Fruit fly (Drosophila melanogaster) whole organism, embryonic: ENCODE results near the gene Sec8.

Source experiments
- Abd-B ChIP-seq: fragments of 200-800 bp; sonication (Bioruptor generic); optimal IDR thresholded peaks from 2 replicates; lab custom pipeline; 2018; ENCODE audit warnings: missing biosample characterization, mild to moderate bottlenecking, missing genetic modification characterization, moderate library complexity
- Atf3 ChIP-seq: fragments of 200-800 bp; sonication (Bioruptor generic); optimal IDR thresholded peaks from 3 replicates; lab custom pipeline; 2016; ENCODE audit warnings: missing biosample characterization, missing genetic modification characterization
- Atf6 ChIP-seq: fragments of 200-800 bp; sonication (Bioruptor generic); IDR thresholded peaks from 2 replicates; pipeline ENCODE4 v1.3.6; 2022; ENCODE audit warnings: missing biosample characterization, missing genetic modification characterization
- Bgb ChIP-seq: fragments of 200-800 bp; sonication (Bioruptor generic); IDR thresholded peaks from 2 replicates; pipeline ENCODE4 v1.3.6; 2022; ENCODE audit warnings: missing biosample characterization, missing genetic modification characterization; ENCODE audit not compliant: partially characterized antibody
- CG10267 ChIP-seq: fragments of 200-800 bp; sonication (Bioruptor generic); optimal IDR thresholded peaks from 2 replicates; lab custom pipeline; 2018; ENCODE audit warnings: missing biosample characterization, mild to moderate bottlenecking, missing genetic modification characterization, moderate library complexity
- CG11696 ChIP-seq: fragments of 200-800 bp; sonication (Bioruptor generic); IDR thresholded peaks from 2 replicates; pipeline ENCODE4 v1.3.6; 2022; ENCODE audit warnings: missing biosample characterization, missing genetic modification characterization
- CG12769 ChIP-seq: fragments of 200-800 bp; sonication (Bioruptor generic); optimal IDR thresholded peaks from 2 replicates; lab custom pipeline; 2019; ENCODE audit warnings: missing biosample characterization, mild to moderate bottlenecking, missing genetic modification characterization, moderate library complexity
- CG12942 ChIP-seq: fragments of 200-800 bp; sonication (Bioruptor generic); optimal IDR thresholded peaks from 3 replicates; lab custom pipeline; 2016; ENCODE audit warnings: missing biosample characterization, missing genetic modification characterization
- CG13123 ChIP-seq: fragments of 200-800 bp; sonication (Bioruptor generic); optimal IDR thresholded peaks from 2 replicates; lab custom pipeline; 2016; ENCODE audit warnings: missing biosample characterization, missing genetic modification characterization
- CG13424 ChIP-seq: fragments of 200-800 bp; sonication (Bioruptor generic); optimal IDR thresholded peaks from 2 replicates; lab custom pipeline; 2019; ENCODE audit warnings: missing biosample characterization, mild to moderate bottlenecking, missing genetic modification characterization, moderate library complexity
- CG16813 ChIP-seq: fragments of 200-800 bp; sonication (Bioruptor generic); IDR thresholded peaks from 3 replicates; pipeline ENCODE4 v1.3.6; 2022; ENCODE audit warnings: missing biosample characterization, missing genetic modification characterization; ENCODE audit not compliant: partially characterized antibody
- CG33213 ChIP-seq: fragments of 200-800 bp; sonication (Bioruptor generic); optimal IDR thresholded peaks from 3 replicates; lab custom pipeline; 2016; ENCODE audit warnings: missing biosample characterization, missing genetic modification characterization
- CG34224 ChIP-seq: fragments of 200-800 bp; sonication (Bioruptor generic); IDR thresholded peaks from 3 replicates; pipeline ENCODE4 v1.3.6; 2022; ENCODE audit warnings: missing biosample characterization, missing genetic modification characterization; ENCODE audit not compliant: partially characterized antibody
- CG3847 ChIP-seq: fragments of 200-800 bp; sonication (Bioruptor generic); IDR thresholded peaks from 2 replicates; pipeline ENCODE4 v1.3.6; 2022; ENCODE audit warnings: missing biosample characterization, missing genetic modification characterization
- CG4282 ChIP-seq: fragments of 200-800 bp; sonication (Bioruptor generic); optimal IDR thresholded peaks from 2 replicates; lab custom pipeline; 2016; ENCODE audit warnings: missing biosample characterization, missing genetic modification characterization
- CG4424 ChIP-seq: fragments of 200-800 bp; sonication (Bioruptor generic); optimal IDR thresholded peaks from 3 replicates; lab custom pipeline; 2016; ENCODE audit warnings: missing biosample characterization, missing genetic modification characterization
- CG4854 ChIP-seq: fragments of 200-800 bp; sonication (Bioruptor generic); optimal IDR thresholded peaks from 2 replicates; lab custom pipeline; 2016; ENCODE audit warnings: missing biosample characterization, missing genetic modification characterization, inconsistent platforms
- CG5180 ChIP-seq: fragments of 200-800 bp; sonication (Bioruptor generic); optimal IDR thresholded peaks from 3 replicates; lab custom pipeline; 2017; ENCODE audit warnings: missing biosample characterization, missing genetic modification characterization, mild to moderate bottlenecking, moderate library complexity, missing genetic modification reagents
- CG6254 ChIP-seq: fragments of 200-800 bp; sonication (Bioruptor generic); optimal IDR thresholded peaks from 3 replicates; lab custom pipeline; 2017; ENCODE audit warnings: mild to moderate bottlenecking, missing biosample characterization, missing genetic modification reagents, missing genetic modification characterization
- CG6683 ChIP-seq: fragments of 200-800 bp; sonication (Bioruptor generic); optimal IDR thresholded peaks from 2 replicates; lab custom pipeline; 2017; ENCODE audit warnings: missing biosample characterization, mild to moderate bottlenecking, missing genetic modification characterization, missing genetic modification reagents
- CG6854 ChIP-seq: fragments of 200-800 bp; sonication (Bioruptor generic); optimal IDR thresholded peaks from 3 replicates; lab custom pipeline; 2017; ENCODE audit warnings: missing biosample characterization, mild to moderate bottlenecking, missing genetic modification characterization
- CG8290 ChIP-seq, 3 experiments: fragments of 200-800 bp; sonication (Bioruptor generic); optimal IDR thresholded peaks; 2 replicates each; lab custom pipeline; 2016 to 2019; ENCODE audit warnings: missing biosample characterization in 3 of 3, missing genetic modification characterization in 3 of 3, mild to moderate bottlenecking in 2 of 3, moderate library complexity in 1 of 3
- CG8924 ChIP-seq: fragments of 200-800 bp; optimal IDR thresholded peaks from 3 replicates; lab custom pipeline; 2019; ENCODE audit warnings: missing biosample characterization, mild to moderate bottlenecking, missing genetic modification characterization, moderate library complexity
- CG9727 ChIP-seq: fragments of 200-800 bp; sonication (Bioruptor generic); optimal IDR thresholded peaks from 3 replicates; lab custom pipeline; 2017; ENCODE audit warnings: missing biosample characterization, mild to moderate bottlenecking, missing genetic modification characterization
- CHES-1-like ChIP-seq: fragments of 200-800 bp; sonication (Bioruptor generic); optimal IDR thresholded peaks from 2 replicates; lab custom pipeline; 2016; ENCODE audit warnings: missing biosample characterization, missing genetic modification characterization
- Dek ChIP-seq: fragments of 200-800 bp; sonication (Bioruptor generic); optimal IDR thresholded peaks from 3 replicates; lab custom pipeline; 2019; ENCODE audit warnings: missing biosample characterization, mild to moderate bottlenecking, missing genetic modification characterization, moderate library complexity
- Dp ChIP-seq: fragments of 200-800 bp; sonication (Bioruptor generic); optimal IDR thresholded peaks from 2 replicates; lab custom pipeline; 2018; ENCODE audit warnings: missing biosample characterization, mild to moderate bottlenecking, missing genetic modification characterization, moderate library complexity
- E2f2 ChIP-seq: fragments of 200-800 bp; sonication (Bioruptor generic); IDR thresholded peaks from 2 replicates; pipeline ENCODE4 v1.3.6; 2022; ENCODE audit warnings: missing biosample characterization, missing genetic modification characterization
- Elba2 ChIP-seq: fragments of 200-800 bp; sonication (Bioruptor generic); optimal IDR thresholded peaks from 3 replicates; lab custom pipeline; 2016; ENCODE audit warnings: missing biosample characterization, missing genetic modification characterization
- Hmx ChIP-seq: fragments of 200-800 bp; sonication (Bioruptor generic); optimal IDR thresholded peaks from 2 replicates; lab custom pipeline; 2016; ENCODE audit warnings: missing biosample characterization, missing genetic modification characterization
- Jarid2 ChIP-seq: fragments of 200-800 bp; sonication (Bioruptor generic); optimal IDR thresholded peaks from 3 replicates; lab custom pipeline; 2017; ENCODE audit warnings: mild to moderate bottlenecking, missing biosample characterization, missing genetic modification reagents, missing genetic modification characterization
- Kr ChIP-seq: fragments of 200-800 bp; sonication (Bioruptor generic); optimal IDR thresholded peaks from 2 replicates; lab custom pipeline; 2017; ENCODE audit warnings: missing biosample characterization, mild to moderate bottlenecking, missing genetic modification characterization
- Nf-YA ChIP-seq: fragments of 200-800 bp; sonication (Bioruptor generic); IDR thresholded peaks from 2 replicates; pipeline ENCODE4 v1.3.6; 2022; ENCODE audit warnings: missing biosample characterization, missing genetic modification characterization
- Opbp ChIP-seq: fragments of 200-800 bp; sonication (Bioruptor generic); IDR thresholded peaks from 3 replicates; pipeline ENCODE4 v1.3.6; 2022; ENCODE audit warnings: missing biosample characterization, missing genetic modification characterization; ENCODE audit not compliant: partially characterized antibody
- Scr ChIP-seq: fragments of 200-800 bp; sonication (Bioruptor generic); IDR thresholded peaks from 2 replicates; pipeline ENCODE4 v1.3.6; 2022; ENCODE audit warnings: missing biosample characterization, missing genetic modification characterization; ENCODE audit not compliant: partially characterized antibody
- Six4 ChIP-seq: fragments of 200-800 bp; sonication (Bioruptor generic); optimal IDR thresholded peaks from 2 replicates; lab custom pipeline; 2016; ENCODE audit warnings: missing biosample characterization, missing genetic modification characterization
- dmrt11E ChIP-seq: fragments of 200-800 bp; sonication (Bioruptor generic); optimal IDR thresholded peaks from 3 replicates; lab custom pipeline; 2018; ENCODE audit warnings: missing biosample characterization, mild to moderate bottlenecking, missing genetic modification characterization, moderate library complexity
- dysf ChIP-seq: fragments of 200-800 bp; sonication (Bioruptor generic); IDR thresholded peaks from 3 replicates; pipeline ENCODE4 v1.3.6; 2022; ENCODE audit warnings: missing biosample characterization, missing genetic modification characterization
- exex ChIP-seq: fragments of 200-800 bp; sonication (Bioruptor generic); optimal IDR thresholded peaks from 4 replicates; lab custom pipeline; 2018; ENCODE audit warnings: missing biosample characterization, mild to moderate bottlenecking, missing genetic modification characterization, moderate library complexity
- gro ChIP-seq: fragments of 200-800 bp; sonication (Bioruptor generic); optimal IDR thresholded peaks from 2 replicates; lab custom pipeline; 2016; ENCODE audit warnings: missing biosample characterization, missing genetic modification characterization
- gsb-n ChIP-seq: fragments of 200-800 bp; sonication (Bioruptor generic); optimal IDR thresholded peaks from 3 replicates; lab custom pipeline; 2018; ENCODE audit warnings: missing biosample characterization, mild to moderate bottlenecking, missing genetic modification characterization
- h ChIP-seq: fragments of >200 bp; optimal IDR thresholded peaks from 2 replicates; lab custom pipeline; 2017
- nom ChIP-seq: fragments of 200-800 bp; sonication (Bioruptor generic); optimal IDR thresholded peaks from 2 replicates; lab custom pipeline; 2017; ENCODE audit warnings: missing biosample characterization, missing genetic modification characterization, mild to moderate bottlenecking, moderate library complexity, missing genetic modification reagents
- org-1 ChIP-seq: fragments of 200-800 bp; sonication (Bioruptor generic); optimal IDR thresholded peaks from 2 replicates; lab custom pipeline; 2017; ENCODE audit warnings: missing biosample characterization, missing genetic modification characterization
- ranshi ChIP-seq: fragments of 200-800 bp; sonication (Bioruptor generic); IDR thresholded peaks from 2 replicates; pipeline ENCODE4 v1.3.6; 2022; ENCODE audit warnings: missing biosample characterization, missing genetic modification characterization
- sr ChIP-seq: fragments of 200-800 bp; sonication (Bioruptor generic); IDR thresholded peaks from 3 replicates; pipeline ENCODE4 v1.3.6; 2022; ENCODE audit warnings: missing biosample characterization, missing genetic modification characterization
- ssp ChIP-seq: fragments of 200-800 bp; sonication (Bioruptor generic); IDR thresholded peaks from 2 replicates; pipeline ENCODE4 v1.3.6; 2022; ENCODE audit warnings: missing biosample characterization, missing genetic modification characterization
- stwl ChIP-seq: fragments of 200-800 bp; sonication (Bioruptor generic); optimal IDR thresholded peaks from 3 replicates; lab custom pipeline; 2018; ENCODE audit warnings: missing biosample characterization, mild to moderate bottlenecking, missing genetic modification characterization, moderate library complexity
- unc-4 ChIP-seq: fragments of 200-800 bp; sonication (Bioruptor generic); IDR thresholded peaks from 2 replicates; pipeline ENCODE4 v1.3.6; 2022; ENCODE audit warnings: missing biosample characterization, missing genetic modification characterization; ENCODE audit not compliant: partially characterized antibody

The Sec8 gene

dm6 chr3R:5758624-5759209 lies at the start of gene Sec8 (continued):
- TF ChIP-seq Hmx (GFP tag; lab: Kevin White, UChicago) (no peak), unc-4 (GFP tag; lab: Robert Waterston, UW) (peak; percentile 83), dysf (GFP tag; lab: Robert Waterston, UW) (peak; percentile 28; the same call in 1 of the 3 replicates), Dek (tag; lab: Kevin White, UChicago) (peak; percentile 19), ssp (GFP tag; lab: Robert Waterston, UW) (no peak), gsb-n (tag; lab: Kevin White, UChicago) (no peak), Elba2 (no peak), CG3847 (GFP tag; lab: Robert Waterston, UW) (peak; percentile 50; the same call in 1 of the 2 replicates), CG13123 (GFP tag; lab: Kevin White, UChicago) (no peak), CG12769 (no peak), Bgb (GFP tag; lab: Robert Waterston, UW) (peak; percentile 91), Dp (GFP tag; lab: Kevin White, UChicago) (peak; percentile 87), Six4 (GFP tag; lab: Kevin White, UChicago) (no peak), CG11696 (no peak), Abd-B (GFP tag; lab: Kevin White, UChicago) (no peak), CG4282 (GFP tag; lab: Kevin White, UChicago) (peak; percentile 37), CG12942 (no peak), sr (GFP tag; lab: Robert Waterston, UW) (no peak), gro (GFP tag; lab: Kevin White, UChicago) (no peak), CG16813 (GFP tag; lab: Robert Waterston, UW) (peak; percentile 90), ranshi (GFP tag; lab: Robert Waterston, UW) (0 out of 2 replicates have a peak, but pooled peaks have one; percentile 34), CG6683 (GFP tag; lab: Kevin White, UChicago) (no peak), CG8290 (GFP tag; optimal IDR thresholded peaks at IDR 0.05; lab: Kevin White, UChicago) (peak; percentile 36), CG8290 (tag; optimal IDR thresholded peaks at IDR 0.05; lab: Kevin White, UChicago) (no peak), dmrt11E (tag; lab: Kevin White, UChicago) (peak; percentile 3), Jarid2 (no peak), CG9727 (GFP tag; lab: Kevin White, UChicago) (no peak), CG4854 (GFP tag; lab: Kevin White, UChicago) (no peak), Atf6 (GFP tag; lab: Robert Waterston, UW) (no peak), exex (tag; lab: Kevin White, UChicago) (no peak), CG5180 (GFP tag; lab: Kevin White, UChicago) (no peak), Atf3 (GFP tag; lab: Kevin White, UChicago) (peak; percentile 26), CG8924 (tag; lab: Kevin White, UChicago) (peak; percentile 53), h (lab: Kevin White, UChicago) (no peak), Scr (GFP tag; lab: Robert Waterston, UW) (peak; percentile 87), nom (GFP tag; lab: Kevin White, UChicago) (peak; percentile 15), CHES-1-like (peak; percentile 78), E2f2 (GFP tag; lab: Robert Waterston, UW) (peak; percentile 94), CG4424 (peak; percentile 1), stwl (peak; percentile 71), CG33213 (peak; percentile 85), CG10267 (tag; lab: Kevin White, UChicago) (peak; percentile 64), CG6854 (GFP tag; lab: Kevin White, UChicago) (no peak), Opbp (GFP tag; lab: Robert Waterston, UW) (peak; percentile 90), Nf-YA (GFP tag; lab: Robert Waterston, UW) (no peak; the same call in 1 of the 2 replicates), CG6254 (GFP tag; lab: Kevin White, UChicago) (peak; percentile 26), CG13424 (tag; lab: Kevin White, UChicago) (peak; percentile 21), Kr (GFP tag; lab: Kevin White, UChicago) (no peak), org-1 (GFP tag; lab: Kevin White, UChicago) (no peak), CG34224 (GFP tag; lab: Robert Waterston, UW) (peak; percentile 74)
